Fruit fly (Drosophila melanogaster): ENCODE results near the gene spoon.

The spoon gene

dm6 chrX:5417836-5418554 is 2.7 kb downstream of the spoon start:
- TF ChIP-seq CG17801 (GFP tag; optimal IDR thresholded peaks at IDR 0.05; ENCODE audit: partially characterized antibody) = no peak

DNA sequence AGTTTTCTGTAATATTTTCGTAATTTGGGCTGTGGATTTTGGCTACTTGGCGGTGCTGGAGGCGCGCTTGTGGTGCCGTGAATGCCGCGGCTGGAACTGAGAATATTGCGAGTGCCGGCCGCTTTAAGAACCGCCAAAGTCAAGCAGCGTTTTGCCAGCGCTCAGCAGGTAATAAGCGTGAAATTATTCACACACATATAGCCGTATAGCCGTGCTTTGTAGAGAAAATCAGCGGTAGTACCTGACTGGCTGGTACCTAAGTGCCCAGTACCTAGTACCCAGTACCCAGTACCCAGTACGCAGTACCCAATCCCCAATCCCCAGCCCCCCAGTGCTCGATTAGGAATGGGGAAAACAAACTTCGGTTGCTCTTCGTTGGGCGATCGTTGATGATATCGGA is 9.9 kb downstream of the spoon start, which contains the start of gene NAAT1:
Gene NAAT1, minus strand, starts transcription at position 101 of the 400 bp plus-strand sequence.
- no peak for TF ChIP-seq CG17801 (GFP tag; optimal IDR thresholded peaks at IDR 0.05; ENCODE audit: partially characterized antibody)

dm6 chrX:5408869-5409268 is 11.8 kb downstream of the spoon start:
- no peak for TF ChIP-seq CG17801 (GFP tag; optimal IDR thresholded peaks at IDR 0.05; ENCODE audit: partially characterized antibody)

DNA sequence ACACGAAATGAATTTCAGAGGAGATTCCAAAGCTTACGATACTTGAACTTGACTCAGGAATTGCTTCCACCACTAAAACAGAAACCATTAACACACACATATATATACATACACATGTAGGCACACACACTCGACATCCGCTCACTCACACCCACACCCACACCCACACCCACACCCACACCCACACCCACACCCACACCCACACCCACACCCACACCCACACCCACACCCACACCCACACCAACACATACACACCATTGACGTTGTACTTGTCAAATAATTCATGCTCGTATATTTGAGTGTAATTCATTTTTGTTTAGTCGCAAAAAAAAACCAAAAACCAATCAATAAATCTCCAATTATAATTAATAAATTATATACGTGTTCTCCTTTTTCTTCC is 38.1 kb downstream of the spoon start:
- TF ChIP-seq CG17801 (GFP tag; optimal IDR thresholded peaks at IDR 0.05; ENCODE audit: partially characterized antibody) = no peak

DNA sequence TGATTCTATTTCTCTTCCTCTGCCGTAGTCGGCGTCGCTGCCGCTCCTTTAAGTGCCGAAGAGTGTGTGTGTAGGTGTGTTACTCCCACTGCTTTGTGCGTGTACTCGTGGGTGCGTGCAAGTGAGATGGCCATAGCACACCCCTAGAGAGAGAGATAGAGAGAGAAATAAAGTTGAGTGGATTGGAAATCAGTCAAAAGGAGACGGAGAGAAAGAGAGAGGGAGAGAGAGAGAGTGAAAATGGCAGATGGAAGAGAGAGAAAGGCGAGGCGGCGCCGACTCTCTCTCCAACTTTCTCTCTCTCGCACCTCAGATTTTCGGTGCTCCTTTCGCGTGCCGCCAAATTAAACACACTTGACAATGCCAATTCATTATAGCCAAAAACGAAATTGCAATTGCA is 56.6 kb downstream of the spoon start:
- TF ChIP-seq CG17801 (GFP tag; optimal IDR thresholded peaks at IDR 0.05; ENCODE audit: partially characterized antibody) = no peak

- TF ChIP-seq CG17801 (GFP tag; optimal IDR thresholded peaks at IDR 0.05; ENCODE audit: partially characterized antibody) = no peak
Measured at dm6 chrX:5363116-5363515, 57.6 kb downstream of the spoon start.
